Fruit fly (Drosophila melanogaster) whole organism, embryonic: ENCODE results near the gene CG45544.
A peak's percentile ranks its signal among the peaks of the same experiment; 100 is the strongest.

Experiments
- Ada2b ChIP-seq: fragments of 200-800 bp; sonication (Bioruptor generic); IDR thresholded peaks from 2 replicates; pipeline ENCODE4 v1.3.6; 2022; ENCODE audit warnings: missing biosample characterization, missing genetic modification characterization
- Atf6 ChIP-seq: fragments of 200-800 bp; sonication (Bioruptor generic); IDR thresholded peaks from 2 replicates; pipeline ENCODE4 v1.3.6; 2022; ENCODE audit warnings: missing biosample characterization, missing genetic modification characterization
- CG10147 ChIP-seq: fragments of 200-800 bp; sonication (Bioruptor generic); optimal IDR thresholded peaks from 2 replicates; lab custom pipeline; 2019; ENCODE audit warnings: missing biosample characterization, mild to moderate bottlenecking, missing genetic modification characterization, moderate library complexity
- CG10366 ChIP-seq: fragments of 200-800 bp; sonication (Bioruptor generic); IDR thresholded peaks from 2 replicates; pipeline ENCODE4 v1.3.6; 2022; ENCODE audit warnings: missing biosample characterization, missing genetic modification characterization
- CG10543 ChIP-seq: fragments of 200-800 bp; sonication (Bioruptor generic); optimal IDR thresholded peaks from 3 replicates; lab custom pipeline; 2017; ENCODE audit warnings: missing biosample characterization, mild to moderate bottlenecking, missing genetic modification characterization, moderate library complexity
- CG11247 ChIP-seq: fragments of 200-800 bp; sonication (Bioruptor generic); IDR thresholded peaks from 2 replicates; pipeline ENCODE4 v1.3.6; 2022; ENCODE audit warnings: missing biosample characterization, missing genetic modification characterization
- CG11456 ChIP-seq: fragments of 200-800 bp; sonication (Bioruptor generic); IDR thresholded peaks from 3 replicates; pipeline ENCODE4 v1.3.6; 2022; ENCODE audit warnings: missing biosample characterization, missing genetic modification characterization
- CG13296 ChIP-seq: fragments of 200-800 bp; sonication (Bioruptor generic); optimal IDR thresholded peaks from 3 replicates; lab custom pipeline; 2018; ENCODE audit warnings: missing biosample characterization, mild to moderate bottlenecking, missing genetic modification characterization
- CG13624 ChIP-seq: fragments of 200-800 bp; sonication (Bioruptor generic); optimal IDR thresholded peaks from 2 replicates; lab custom pipeline; 2016; ENCODE audit warnings: missing biosample characterization, missing genetic modification characterization
- CG15073 ChIP-seq: fragments of 200-800 bp; sonication (Bioruptor generic); optimal IDR thresholded peaks from 2 replicates; lab custom pipeline; 2016; ENCODE audit warnings: missing biosample characterization, missing genetic modification characterization
- CG15514 ChIP-seq: fragments of 200-800 bp; sonication (Bioruptor generic); optimal IDR thresholded peaks from 3 replicates; lab custom pipeline; 2017; ENCODE audit warnings: missing biosample characterization, missing genetic modification characterization, mild to moderate bottlenecking, moderate library complexity, missing genetic modification reagents
- CG15601 ChIP-seq: fragments of 200-800 bp; sonication (Bioruptor generic); optimal IDR thresholded peaks from 3 replicates; lab custom pipeline; 2019; ENCODE audit warnings: missing biosample characterization, mild to moderate bottlenecking, missing genetic modification characterization, moderate library complexity
- CG17186 ChIP-seq: fragments of 200-800 bp; sonication (Bioruptor generic); optimal IDR thresholded peaks from 3 replicates; lab custom pipeline; 2017; ENCODE audit warnings: missing biosample characterization, missing genetic modification reagents, missing genetic modification characterization
- CG18476 ChIP-seq: fragments of 200-800 bp; sonication (Bioruptor generic); optimal IDR thresholded peaks from 2 replicates; lab custom pipeline; 2016; ENCODE audit warnings: missing biosample characterization, mild to moderate bottlenecking, missing genetic modification characterization
- CG18599 ChIP-seq: fragments of 200-800 bp; sonication (Bioruptor generic); optimal IDR thresholded peaks from 3 replicates; lab custom pipeline; 2017; ENCODE audit warnings: missing biosample characterization, missing genetic modification characterization, mild to moderate bottlenecking, moderate library complexity, missing genetic modification reagents
- CG2116 ChIP-seq: fragments of 200-800 bp; sonication (Bioruptor generic); optimal IDR thresholded peaks from 3 replicates; lab custom pipeline; 2018; ENCODE audit warnings: missing biosample characterization, mild to moderate bottlenecking, missing genetic modification characterization
- CG2712 ChIP-seq: fragments of 200-800 bp; optimal IDR thresholded peaks from 3 replicates; lab custom pipeline; 2019; ENCODE audit warnings: missing biosample characterization, mild to moderate bottlenecking, missing genetic modification characterization, moderate library complexity
- CG2889 ChIP-seq: fragments of 200-800 bp; sonication (Bioruptor generic); IDR thresholded peaks from 3 replicates; pipeline ENCODE4 v1.3.6; 2022; ENCODE audit warnings: missing biosample characterization, missing genetic modification characterization
- CG4820 ChIP-seq: fragments of 200-800 bp; sonication (Bioruptor generic); optimal IDR thresholded peaks from 3 replicates; lab custom pipeline; 2016; ENCODE audit warnings: missing biosample characterization, missing genetic modification characterization
- CG6175 ChIP-seq: fragments of 200-800 bp; sonication (Bioruptor generic); IDR thresholded peaks from 3 replicates; pipeline ENCODE4 v1.3.6; 2022; ENCODE audit warnings: missing biosample characterization, missing genetic modification characterization
- CG6272 ChIP-seq: fragments of 200-800 bp; sonication (Bioruptor generic); IDR thresholded peaks from 2 replicates; pipeline ENCODE4 v1.3.6; 2022; ENCODE audit warnings: missing biosample characterization, missing genetic modification characterization
- CG8388 ChIP-seq: fragments of 200-800 bp; sonication (Bioruptor generic); optimal IDR thresholded peaks from 2 replicates; lab custom pipeline; 2019; ENCODE audit warnings: missing biosample characterization, mild to moderate bottlenecking, missing genetic modification characterization, moderate library complexity
- CG9215 ChIP-seq: fragments of 200-800 bp; sonication (Bioruptor generic); IDR thresholded peaks from 2 replicates; pipeline ENCODE4 v1.3.6; 2022; ENCODE audit warnings: missing biosample characterization, missing genetic modification characterization
- CG9727 ChIP-seq: fragments of 200-800 bp; sonication (Bioruptor generic); optimal IDR thresholded peaks from 3 replicates; lab custom pipeline; 2017; ENCODE audit warnings: missing biosample characterization, mild to moderate bottlenecking, missing genetic modification characterization
- D19B ChIP-seq: fragments of 200-800 bp; sonication (Bioruptor generic); optimal IDR thresholded peaks from 2 replicates; lab custom pipeline; 2017; ENCODE audit warnings: missing biosample characterization, mild to moderate bottlenecking, missing genetic modification characterization
- Dip2 ChIP-seq: fragments of 200-800 bp; sonication (Bioruptor generic); IDR thresholded peaks from 2 replicates; pipeline ENCODE4 v1.3.6; 2022; ENCODE audit warnings: missing biosample characterization, missing genetic modification characterization
- Gsc ChIP-seq: fragments of 200-800 bp; sonication (Bioruptor generic); IDR thresholded peaks from 2 replicates; pipeline ENCODE4 v1.3.6; 2022; ENCODE audit warnings: missing biosample characterization, missing genetic modification characterization
- HLH3B ChIP-seq: fragments of 200-800 bp; sonication (Bioruptor generic); IDR thresholded peaks from 2 replicates; pipeline ENCODE4 v1.3.6; 2022; ENCODE audit warnings: missing biosample characterization, missing genetic modification characterization
- HmgD ChIP-seq: fragments of 200-800 bp; sonication (Bioruptor generic); optimal IDR thresholded peaks from 3 replicates; lab custom pipeline; 2016; ENCODE audit warnings: missing biosample characterization, missing genetic modification characterization
- Med ChIP-seq: fragments of 200-800 bp; sonication (Bioruptor generic); peaks from one replicate; lab custom pipeline; 2016; ENCODE audit warnings: missing biosample characterization, missing genetic modification characterization, mild to moderate bottlenecking, inconsistent platforms, moderate library complexity
- Meics ChIP-seq: fragments of 200-800 bp; sonication (Bioruptor generic); optimal IDR thresholded peaks from 2 replicates; lab custom pipeline; 2017; ENCODE audit warnings: missing biosample characterization, mild to moderate bottlenecking, missing genetic modification characterization
- NC2β ChIP-seq: fragments of 200-800 bp; sonication (Bioruptor generic); optimal IDR thresholded peaks from 2 replicates; lab custom pipeline; 2016; ENCODE audit warnings: missing biosample characterization, missing genetic modification characterization
- Ptx1 ChIP-seq: fragments of 200-800 bp; sonication (Bioruptor generic); IDR thresholded peaks from 2 replicates; pipeline ENCODE4 v1.3.6; 2022; ENCODE audit warnings: missing biosample characterization, missing genetic modification characterization
- Ravus ChIP-seq: fragments of 200-800 bp; sonication (Bioruptor generic); IDR thresholded peaks from 2 replicates; pipeline ENCODE4 v1.3.6; 2022; ENCODE audit warnings: missing biosample characterization, missing genetic modification characterization
- Rx ChIP-seq: fragments of 200-800 bp; sonication (Bioruptor generic); IDR thresholded peaks from 2 replicates; pipeline ENCODE4 v1.3.6; 2022; ENCODE audit warnings: missing biosample characterization, missing genetic modification characterization
- amos ChIP-seq: fragments of 200-800 bp; sonication (Bioruptor generic); IDR thresholded peaks from 2 replicates; pipeline ENCODE4 v1.3.6; 2022; ENCODE audit warnings: missing biosample characterization, missing genetic modification characterization; ENCODE audit not compliant: partially characterized antibody
- br ChIP-seq: fragments of >200 bp; optimal IDR thresholded peaks from 2 replicates; lab custom pipeline; 2017
- cad ChIP-seq: fragments of >200 bp; optimal IDR thresholded peaks from 2 replicates; lab custom pipeline; 2017; ENCODE audit warnings: missing biosample characterization, missing genetic modification characterization
- corto ChIP-seq: fragments of 200-800 bp; sonication (Bioruptor generic); optimal IDR thresholded peaks from 2 replicates; lab custom pipeline; 2016; ENCODE audit warnings: missing biosample characterization, mild to moderate bottlenecking, missing genetic modification characterization, moderate library complexity
- croc ChIP-seq: fragments of 200-800 bp; sonication (Bioruptor generic); conservative IDR thresholded peaks from 3 replicates; pipeline ENCODE4 v1.3.6; 2022; ENCODE audit warnings: missing biosample characterization, missing genetic modification characterization
- dpn ChIP-seq, 2 experiments: fragments of 200-800 bp; sonication (Bioruptor generic); optimal IDR thresholded peaks; 3 replicates each; lab custom pipeline; 2016; ENCODE audit warnings: missing biosample characterization in 2 of 2, missing genetic modification characterization in 2 of 2
- ken ChIP-seq: fragments of 200-800 bp; sonication (Bioruptor generic); IDR thresholded peaks from 3 replicates; pipeline ENCODE4 v1.3.6; 2022; ENCODE audit warnings: missing biosample characterization, missing genetic modification characterization
- nau ChIP-seq: fragments of 200-800 bp; sonication (Bioruptor generic); optimal IDR thresholded peaks from 3 replicates; lab custom pipeline; 2017; ENCODE audit warnings: missing biosample characterization, mild to moderate bottlenecking, missing genetic modification characterization, missing genetic modification reagents
- ro ChIP-seq: fragments of 200-800 bp; sonication (Bioruptor generic); IDR thresholded peaks from 2 replicates; pipeline ENCODE4 v1.3.6; 2022; ENCODE audit warnings: missing biosample characterization, missing genetic modification characterization
- schlank ChIP-seq: fragments of 200-800 bp; sonication (Bioruptor generic); optimal IDR thresholded peaks from 2 replicates; lab custom pipeline; 2018; ENCODE audit warnings: missing biosample characterization, mild to moderate bottlenecking, missing genetic modification characterization
- slbo ChIP-seq: fragments of 200-800 bp; sonication (Bioruptor generic); IDR thresholded peaks from 2 replicates; pipeline ENCODE4 v1.3.6; 2022; ENCODE audit warnings: missing biosample characterization, missing genetic modification characterization
- tup ChIP-seq: fragments of 200-800 bp; sonication (Bioruptor generic); optimal IDR thresholded peaks from 2 replicates; lab custom pipeline; 2016; ENCODE audit warnings: missing biosample characterization, mild to moderate bottlenecking, missing genetic modification characterization, moderate library complexity
- vvl ChIP-seq: fragments of 200-800 bp; sonication (Bioruptor generic); IDR thresholded peaks from 2 replicates; pipeline ENCODE4 v1.3.6; 2022; ENCODE audit warnings: missing biosample characterization, missing genetic modification characterization

Gene CG45544

dm6 chr3R:29287320-29287957 lies 31.2 kb downstream of the CG45544 start (continued):
- TF ChIP-seq CG2116: no peak
- TF ChIP-seq CG2712 (tag; lab: Kevin White, UChicago): peak; percentile 21
- peak; percentile 27; the same call in 1 of the 2 replicates for TF ChIP-seq vvl (GFP tag; lab: Robert Waterston, UW)
- no peak for TF ChIP-seq schlank (tag; lab: Kevin White, UChicago)
- TF ChIP-seq HLH3B (GFP tag; lab: Robert Waterston, UW): no peak
- peak; percentile 44 for TF ChIP-seq Med (GFP tag; lab: Kevin White, UChicago)
- TF ChIP-seq CG9215: no peak
- TF ChIP-seq CG2889: no peak
- TF ChIP-seq CG18599 (GFP tag; lab: Kevin White, UChicago): no peak

- TF ChIP-seq Gsc (GFP tag; lab: Robert Waterston, UW): no peak
- no peak for TF ChIP-seq CG15073 (GFP tag; lab: Kevin White, UChicago)
- TF ChIP-seq ro: no peak
- TF ChIP-seq br (lab: Kevin White, UChicago): no peak
- TF ChIP-seq CG15514: no peak
- no peak for TF ChIP-seq Ravus (GFP tag; lab: Robert Waterston, UW)
- TF ChIP-seq HmgD (GFP tag; lab: Kevin White, UChicago): no peak
- 0 out of 3 replicates have a peak, but pooled peaks have one; percentile 44 for TF ChIP-seq CG11456 (GFP tag; lab: Robert Waterston, UW)
- TF ChIP-seq Dip2 (GFP tag; lab: Robert Waterston, UW): no peak
- no peak for TF ChIP-seq amos (GFP tag; lab: Robert Waterston, UW)
- TF ChIP-seq dpn (GFP tag; optimal IDR thresholded peaks at IDR 0.05; lab: Kevin White, UChicago): no peak
- no peak for TF ChIP-seq CG8388 (GFP tag; lab: Kevin White, UChicago)
- TF ChIP-seq tup (GFP tag; lab: Kevin White, UChicago): no peak
- no peak for TF ChIP-seq Meics (GFP tag; lab: Kevin White, UChicago)
- TF ChIP-seq nau (GFP tag; lab: Kevin White, UChicago): no peak
- no peak for TF ChIP-seq CG13296
- TF ChIP-seq Rx (GFP tag; lab: Robert Waterston, UW): 0 out of 2 replicates have a peak, but pooled peaks have one; percentile 35
- TF ChIP-seq CG18476: no peak
- TF ChIP-seq CG9727 (GFP tag; lab: Kevin White, UChicago): no peak
- no peak for TF ChIP-seq cad
- no peak for TF ChIP-seq Atf6 (GFP tag; lab: Robert Waterston, UW)
- no peak for TF ChIP-seq ken (GFP tag; lab: Robert Waterston, UW)
- no peak for TF ChIP-seq CG6272
- TF ChIP-seq NC2β: no peak
- TF ChIP-seq CG4820 (GFP tag; lab: Kevin White, UChicago): no peak
- no peak for TF ChIP-seq CG10147 (GFP tag; lab: Kevin White, UChicago)
- peak; percentile 42; the same call in 1 of the 2 replicates for TF ChIP-seq Ptx1
- TF ChIP-seq CG10366 (GFP tag; lab: Robert Waterston, UW): no peak
- TF ChIP-seq CG11247 (GFP tag; lab: Robert Waterston, UW): no peak
- no peak for TF ChIP-seq CG10543 (GFP tag; lab: Kevin White, UChicago)
- no peak for TF ChIP-seq corto (GFP tag; lab: Kevin White, UChicago)
- no peak for TF ChIP-seq slbo (GFP tag; lab: Robert Waterston, UW)
- TF ChIP-seq D19B: no peak
- no peak for TF ChIP-seq Ada2b (GFP tag; lab: Robert Waterston, UW)
- TF ChIP-seq CG9215: no peak
- TF ChIP-seq CG15601: no peak
- TF ChIP-seq croc (GFP tag; lab: Robert Waterston, UW): no peak
- TF ChIP-seq CG6175 (GFP tag; lab: Robert Waterston, UW): no peak
- TF ChIP-seq CG17186 (GFP tag; lab: Kevin White, UChicago): no peak
- TF ChIP-seq CG13624: no peak
These were observed 34.6 kb downstream of the CG45544 start for dm6 chr3R:29290588-29291530.
